Fruit fly (Drosophila melanogaster) whole organism, adult: ENCODE results near the gene CG2901.

Experiments used
- CG14711 ChIP-seq: fragments of 200-800 bp; sonication (Bioruptor generic); optimal IDR thresholded peaks from 2 replicates; lab custom pipeline; 2018; ENCODE audit warnings: missing biosample characterization, mild to moderate bottlenecking, missing genetic modification characterization, moderate library complexity
- CG5204 ChIP-seq: fragments of 200-800 bp; sonication (Bioruptor generic); optimal IDR thresholded peaks from 2 replicates; lab custom pipeline; 2016; ENCODE audit warnings: missing biosample characterization, missing genetic modification characterization
- CG7045 ChIP-seq: fragments of 200-800 bp; sonication (Bioruptor generic); optimal IDR thresholded peaks from 2 replicates; lab custom pipeline; 2017; ENCODE audit warnings: missing biosample characterization, mild to moderate bottlenecking, missing genetic modification characterization
- Crg-1 ChIP-seq: fragments of 200-800 bp; sonication (Bioruptor generic); optimal IDR thresholded peaks from 2 replicates; lab custom pipeline; 2016; ENCODE audit warnings: missing biosample characterization, missing genetic modification characterization
- bab1 ChIP-seq: fragments of 200-800 bp; sonication (Bioruptor generic); optimal IDR thresholded peaks from 3 replicates; lab custom pipeline; 2019; ENCODE audit warnings: missing biosample characterization, mild to moderate bottlenecking, missing genetic modification characterization, moderate library complexity
- cnc ChIP-seq, 2 experiments: fragments of >200 bp; optimal IDR thresholded peaks; 2 replicates each; lab custom pipeline; 2017
- kay ChIP-seq: fragments of 200-800 bp; sonication (Bioruptor generic); peaks from one replicate; lab custom pipeline; 2016; ENCODE audit warnings: missing biosample characterization, missing genetic modification characterization, borderline replicate concordance
- ovo ChIP-seq: fragments of 200-800 bp; sonication (Bioruptor generic); optimal IDR thresholded peaks from 2 replicates; lab custom pipeline; 2016; ENCODE audit warnings: missing biosample characterization, missing genetic modification characterization
- tj ChIP-seq: fragments of 200-800 bp; sonication (Bioruptor generic); optimal IDR thresholded peaks from 3 replicates; lab custom pipeline; 2017; ENCODE audit warnings: missing biosample characterization, mild to moderate bottlenecking, missing genetic modification characterization, moderate library complexity
- toe ChIP-seq: fragments of 200-800 bp; sonication (Bioruptor generic); optimal IDR thresholded peaks from 2 replicates; lab custom pipeline; 2016; ENCODE audit warnings: missing biosample characterization, missing genetic modification characterization

DNA sequence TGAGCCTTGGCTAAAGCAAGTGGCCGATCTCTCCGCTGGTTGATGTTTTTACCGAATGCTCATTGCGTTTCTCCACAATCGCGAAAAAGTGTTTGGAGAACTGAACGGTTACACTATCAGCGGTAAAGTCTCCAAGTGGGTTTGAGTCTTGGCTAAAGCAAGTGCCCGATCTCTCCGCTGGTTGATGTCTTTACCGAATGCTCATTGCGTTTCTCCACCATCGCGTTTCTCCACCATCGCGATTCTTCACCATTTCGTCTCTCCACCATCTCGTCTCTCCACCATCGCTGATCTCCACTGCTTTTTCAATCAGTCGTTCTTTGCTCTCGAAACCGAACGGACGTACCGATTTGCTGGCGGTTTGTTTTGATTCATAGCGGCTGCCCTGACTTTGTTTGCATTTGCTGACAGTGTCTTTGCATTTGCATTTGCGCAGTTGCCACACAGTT is 16.6 kb upstream of the CG2901 start, which contains the start of gene ec:
- no peak for TF ChIP-seq CG7045 (GFP tag; lab: Kevin White, UChicago)
- peak; percentile 7 for TF ChIP-seq ovo (GFP tag; lab: Kevin White, UChicago)
- TF ChIP-seq cnc (optimal IDR thresholded peaks at IDR 0.05; lab: Kevin White, UChicago), result no peak
- TF ChIP-seq kay, result no peak
- TF ChIP-seq tj (GFP tag; lab: Kevin White, UChicago), result peak; percentile 25
- TF ChIP-seq CG14711 (tag; lab: Kevin White, UChicago), result no peak
- TF ChIP-seq bab1 (GFP tag; lab: Kevin White, UChicago), result peak; percentile 9
- no peak for TF ChIP-seq Crg-1 (GFP tag; lab: Kevin White, UChicago)
- no peak for TF ChIP-seq toe
- no peak for TF ChIP-seq CG5204
